Worm (Caenorhabditis elegans): ENCODE measurements around the gene tag-322.

ce11 chrIV:7790801-7791588, 5.6 kb upstream of the tag-322 start, which contains the start of gene rsp-6:
- TF ChIP-seq lsy-2 (tag; optimal IDR thresholded peaks at IDR 0.05) (peak; percentile 98), pha-4 (tag; optimal IDR thresholded peaks at IDR 0.05) (peak; percentile 94), mls-2 (tag; optimal IDR thresholded peaks at IDR 0.05) (no peak), snpc-4 (tag; optimal IDR thresholded peaks at IDR 0.05) (no peak), unc-62 (GFP tag; optimal IDR thresholded peaks at IDR 0.05) (peak; percentile 77), mab-5 (tag; optimal IDR thresholded peaks at IDR 0.05) (no peak), nhr-2 (tag; optimal IDR thresholded peaks at IDR 0.05) (no peak), nhr-12 (tag; optimal IDR thresholded peaks at IDR 0.05) (peak; percentile 2), unc-39 (tag; optimal IDR thresholded peaks at IDR 0.05) (no peak), ztf-11 (tag; optimal IDR thresholded peaks at IDR 0.05) (no peak), nhr-28 (tag; optimal IDR thresholded peaks at IDR 0.05) (no peak), ces-1 (GFP tag; optimal IDR thresholded peaks at IDR 0.05) (peak; percentile 87), elt-1 (tag; optimal IDR thresholded peaks at IDR 0.05; ENCODE audit: borderline replicate concordance, insufficient read depth) (peak; percentile 30), hlh-1 (tag; optimal IDR thresholded peaks at IDR 0.05) (peak; percentile 95)

All from whole organism, mixed stage, embryonic.